Fruit fly (Drosophila melanogaster) whole organism, adult: Measurements from ENCODE around the gene Pax.

Source experiments
- CG11617 ChIP-seq: fragments of 200-800 bp; sonication (Bioruptor generic); optimal IDR thresholded peaks from 2 replicates; lab custom pipeline; 2017; ENCODE audit warnings: mild to moderate bottlenecking, missing biosample characterization, missing genetic modification reagents, missing genetic modification characterization
- CG1620 ChIP-seq: fragments of 200-800 bp; sonication (Bioruptor generic); optimal IDR thresholded peaks from 2 replicates; lab custom pipeline; 2016; ENCODE audit warnings: missing biosample characterization, missing genetic modification characterization
- CG5204 ChIP-seq: fragments of 200-800 bp; sonication (Bioruptor generic); optimal IDR thresholded peaks from 2 replicates; lab custom pipeline; 2016; ENCODE audit warnings: missing biosample characterization, missing genetic modification characterization
- Hr96 ChIP-seq: fragments of 200-800 bp; sonication (Bioruptor generic); optimal IDR thresholded peaks from 2 replicates; lab custom pipeline; 2016; ENCODE audit warnings: missing biosample characterization, missing genetic modification characterization
- Mnt ChIP-seq: fragments of 200-800 bp; sonication (Bioruptor generic); optimal IDR thresholded peaks from 2 replicates; lab custom pipeline; 2016; ENCODE audit warnings: missing biosample characterization, mild to moderate bottlenecking, missing genetic modification characterization
- bab1 ChIP-seq: fragments of 200-800 bp; sonication (Bioruptor generic); optimal IDR thresholded peaks from 3 replicates; lab custom pipeline; 2019; ENCODE audit warnings: missing biosample characterization, mild to moderate bottlenecking, missing genetic modification characterization, moderate library complexity
- cic ChIP-seq: fragments of 200-800 bp; sonication (Bioruptor generic); optimal IDR thresholded peaks from 2 replicates; lab custom pipeline; 2017; ENCODE audit warnings: missing biosample characterization, mild to moderate bottlenecking, missing genetic modification characterization, moderate library complexity
- ovo ChIP-seq: fragments of 200-800 bp; sonication (Bioruptor generic); optimal IDR thresholded peaks from 2 replicates; lab custom pipeline; 2016; ENCODE audit warnings: missing biosample characterization, missing genetic modification characterization
- pad ChIP-seq: fragments of 200-800 bp; sonication (Bioruptor generic); optimal IDR thresholded peaks from 3 replicates; lab custom pipeline; 2017; ENCODE audit warnings: missing biosample characterization, missing genetic modification characterization, mild to moderate bottlenecking, moderate library complexity, missing genetic modification reagents
- toe ChIP-seq: fragments of 200-800 bp; sonication (Bioruptor generic); optimal IDR thresholded peaks from 2 replicates; lab custom pipeline; 2016; ENCODE audit warnings: missing biosample characterization, missing genetic modification characterization

dm6 chr2L:19363530-19363929, 62.9 kb downstream of the Pax start:
- no peak for TF ChIP-seq CG11617 (GFP tag; lab: Kevin White, UChicago)
- TF ChIP-seq Hr96 = no peak
- no peak for TF ChIP-seq Mnt
- TF ChIP-seq toe = peak; percentile 30
- TF ChIP-seq CG1620 (GFP tag; lab: Kevin White, UChicago) = no peak
- TF ChIP-seq CG5204 = peak; percentile 19
- no peak for TF ChIP-seq pad
- no peak for TF ChIP-seq cic (GFP tag; lab: Kevin White, UChicago)
- TF ChIP-seq bab1 (GFP tag; lab: Kevin White, UChicago) = no peak
- no peak for TF ChIP-seq ovo (GFP tag; lab: Kevin White, UChicago)
